Worm (Caenorhabditis elegans): Measurements from ENCODE around the gene F36F12.7.

The F36F12.7 gene

DNA sequence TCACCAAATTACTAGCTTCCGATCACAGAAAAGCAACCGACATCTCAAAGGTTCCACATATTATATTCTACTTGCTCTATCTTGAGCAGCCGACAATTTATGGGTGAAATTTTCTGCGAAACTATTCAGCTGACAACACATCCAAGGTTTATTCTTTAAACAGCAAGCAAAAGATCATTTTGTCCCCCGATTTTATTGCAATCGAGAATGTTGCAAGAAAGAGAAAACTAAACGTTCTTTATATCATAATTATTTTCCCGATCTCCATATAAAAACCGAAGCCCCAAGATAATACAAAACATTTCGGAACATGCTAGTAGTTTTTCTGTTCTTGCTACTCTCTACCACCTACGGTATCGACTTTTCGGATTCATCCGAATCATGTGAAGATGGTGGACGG, 3.4 kb upstream of the F36F12.7 start, which contains the start of gene clec-207:
TSS of gene clec-207 (plus strand) at position 301 of the 400 bp plus-strand sequence.
- TF ChIP-seq Y55F3AM.14 (GFP tag; optimal IDR thresholded peaks at IDR 0.05): no peak
- no peak for TF ChIP-seq ama-1 (optimal IDR thresholded peaks at IDR 0.05)
- TF ChIP-seq ztf-11 (tag; optimal IDR thresholded peaks at IDR 0.05): no peak
- TF ChIP-seq gmeb-1 (tag; optimal IDR thresholded peaks at IDR 0.05): no peak
- TF ChIP-seq nhr-21 (tag; optimal IDR thresholded peaks at IDR 0.05): no peak
- no peak for TF ChIP-seq unc-39 (tag; optimal IDR thresholded peaks at IDR 0.05)
- TF ChIP-seq mab-5 (tag; optimal IDR thresholded peaks at IDR 0.05): no peak
- no peak for TF ChIP-seq fos-1 (tag; optimal IDR thresholded peaks at IDR 0.05)
- TF ChIP-seq dmd-4 (tag; optimal IDR thresholded peaks at IDR 0.05): no peak

ce11 chrV:2097653-2098052, 1.5 kb upstream of the F36F12.7 start, which contains the start of gene clec-208:
Gene clec-208, plus strand, starts transcription at chrV:2097953.
- TF ChIP-seq aly-2 (tag; optimal IDR thresholded peaks at IDR 0.05) (no peak), sma-3 (GFP tag; optimal IDR thresholded peaks at IDR 0.05) (no peak), ztf-4 (tag; optimal IDR thresholded peaks at IDR 0.05) (no peak), nhr-6 (tag; optimal IDR thresholded peaks at IDR 0.05) (no peak), skn-1 (tag; optimal IDR thresholded peaks at IDR 0.05) (no peak), sma-9 (GFP tag; optimal IDR thresholded peaks at IDR 0.05) (no peak), sma-9 (tag; optimal IDR thresholded peaks at IDR 0.05) (no peak), ztf-11 (tag; optimal IDR thresholded peaks at IDR 0.05) (no peak), snpc-4 (tag; optimal IDR thresholded peaks at IDR 0.05) (no peak), nhr-129 (tag; optimal IDR thresholded peaks at IDR 0.05) (no peak), nhr-11 (tag; optimal IDR thresholded peaks at IDR 0.05) (no peak), egl-27 (tag; optimal IDR thresholded peaks at IDR 0.05) (no peak), C34F6.9 (tag; optimal IDR thresholded peaks at IDR 0.05) (no peak), elt-1 (tag; optimal IDR thresholded peaks at IDR 0.05) (no peak), elt-3 (tag; optimal IDR thresholded peaks at IDR 0.05) (no peak), nhr-25 (tag; optimal IDR thresholded peaks at IDR 0.05) (no peak), unc-62 (GFP tag; optimal IDR thresholded peaks at IDR 0.05) (no peak), unc-39 (tag; optimal IDR thresholded peaks at IDR 0.05) (no peak)

DNA sequence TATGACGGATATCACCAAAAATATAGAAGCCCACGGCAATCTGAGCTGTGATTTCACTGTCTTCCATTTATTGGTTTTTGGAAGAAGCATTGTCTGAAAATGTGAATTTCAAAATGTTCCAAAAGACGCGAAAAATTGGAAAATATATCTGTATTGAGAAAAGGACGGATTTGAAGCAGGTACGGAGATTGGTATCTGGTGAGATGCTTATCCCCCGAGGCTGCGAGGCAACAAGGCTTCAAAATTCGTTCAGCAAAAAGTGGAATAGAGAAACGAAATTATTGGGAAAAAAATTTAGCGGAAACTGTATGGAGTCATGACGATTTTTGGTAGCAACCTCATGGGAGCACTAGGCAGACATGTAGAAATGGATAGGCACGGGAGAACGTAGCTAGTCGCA, 4.0 kb downstream of the F36F12.7 start, which contains the start of gene F36F12.1:
TSS of gene F36F12.1 (minus strand) at position 101 of the 400 bp plus-strand sequence.
- TF ChIP-seq unc-62 (GFP tag; optimal IDR thresholded peaks at IDR 0.05): no peak

ce11 chrV:2105976-2106375, 6.8 kb downstream of the F36F12.7 start, which contains the start of gene F22F7.4:
Gene F22F7.4, minus strand, starts transcription at chrV:2106076.
- no peak for TF ChIP-seq lsy-2 (tag; optimal IDR thresholded peaks at IDR 0.05)
- TF ChIP-seq egl-27 (tag; optimal IDR thresholded peaks at IDR 0.05): no peak
- TF ChIP-seq nhr-10 (tag; optimal IDR thresholded peaks at IDR 0.05): no peak
- TF ChIP-seq aly-2 (tag; optimal IDR thresholded peaks at IDR 0.05): no peak
- no peak for TF ChIP-seq ztf-11 (tag; optimal IDR thresholded peaks at IDR 0.05)
- no peak for TF ChIP-seq skn-1 (tag; optimal IDR thresholded peaks at IDR 0.05)
- no peak for TF ChIP-seq elt-1 (tag; optimal IDR thresholded peaks at IDR 0.05)
- no peak for TF ChIP-seq unc-39 (tag; optimal IDR thresholded peaks at IDR 0.05)
- no peak for TF ChIP-seq F13H6.1 (tag; optimal IDR thresholded peaks at IDR 0.05)
- no peak for TF ChIP-seq R02D3.7 (tag; optimal IDR thresholded peaks at IDR 0.05)
- TF ChIP-seq ztf-4 (tag; optimal IDR thresholded peaks at IDR 0.05): no peak
- no peak for TF ChIP-seq lin-13 (GFP tag; optimal IDR thresholded peaks at IDR 0.05)
- TF ChIP-seq lin-39 (tag; optimal IDR thresholded peaks at IDR 0.05): no peak
- TF ChIP-seq ceh-82 (tag; optimal IDR thresholded peaks at IDR 0.05): no peak
- no peak for TF ChIP-seq ztf-1 (GFP tag; conservative IDR thresholded peaks at IDR 0.05)
- no peak for TF ChIP-seq crh-2 (tag; optimal IDR thresholded peaks at IDR 0.05)
- no peak for TF ChIP-seq nhr-11 (tag; optimal IDR thresholded peaks at IDR 0.05)

DNA sequence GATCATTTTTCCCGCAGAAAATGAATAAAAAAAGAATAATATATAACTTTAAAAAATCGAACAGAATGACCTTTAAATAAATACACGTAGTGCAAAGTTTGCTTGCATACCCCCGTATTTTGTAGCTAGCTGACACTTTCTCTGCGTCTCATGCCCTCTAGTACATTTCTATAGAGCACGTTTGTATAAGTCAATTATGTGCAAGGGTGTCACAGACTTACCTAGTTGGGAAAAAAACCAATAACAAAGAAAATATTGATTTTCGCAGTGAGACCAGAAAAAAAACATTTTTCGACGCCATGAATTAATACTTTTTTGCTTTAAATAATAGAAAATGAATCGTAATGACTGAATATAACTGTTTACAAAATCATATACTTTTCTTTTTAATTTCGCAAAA, 10.2 kb downstream of the F36F12.7 start, which contains the start of gene ckb-4:
TSS of gene ckb-4 (minus strand) at position 140 of the 400 bp plus-strand sequence.
- TF ChIP-seq R02D3.7 (tag; optimal IDR thresholded peaks at IDR 0.05) (no peak), C34F6.9 (tag; optimal IDR thresholded peaks at IDR 0.05) (peak; percentile 71), unc-55 (GFP tag; optimal IDR thresholded peaks at IDR 0.05) (peak; percentile 31), nhr-129 (tag; optimal IDR thresholded peaks at IDR 0.05) (peak; percentile 47), mdl-1 (tag; optimal IDR thresholded peaks at IDR 0.05) (no peak), sma-9 (GFP tag; optimal IDR thresholded peaks at IDR 0.05) (peak; percentile 46), sma-9 (tag; optimal IDR thresholded peaks at IDR 0.05) (no peak), fos-1 (tag; optimal IDR thresholded peaks at IDR 0.05) (peak; percentile 36), crh-2 (tag; optimal IDR thresholded peaks at IDR 0.05) (peak; percentile 29), nhr-10 (tag; optimal IDR thresholded peaks at IDR 0.05) (no peak), gmeb-1 (tag; optimal IDR thresholded peaks at IDR 0.05) (peak; percentile 4)

Measured in whole organism, L2 larva.